Worm (Caenorhabditis elegans) whole organism, L4 larva: ENCODE results near the gene scc-1.
A peak's percentile ranks its signal among the peaks of the same experiment; 100 is the strongest.

Source experiments
- F10B5.3 ChIP-seq: sonication (generic microtip); optimal IDR thresholded peaks from 2 replicates; lab custom pipeline; 2016; ENCODE audit warnings: mild to moderate bottlenecking, missing genetic modification characterization, missing compliant biosample characterization
- T20F7.1 ChIP-seq: fragments of 200-800 bp; sonication (Bioruptor generic); optimal IDR thresholded peaks from 2 replicates; lab custom pipeline; 2018; ENCODE audit warnings: mild to moderate bottlenecking, missing genetic modification characterization, missing compliant biosample characterization
- T26A8.4 ChIP-seq: fragments of 200-800 bp; sonication (Bioruptor generic); IDR thresholded peaks from 2 replicates; pipeline ENCODE4 v1.3.6; 2022; ENCODE audit warnings: missing genetic modification characterization, missing compliant biosample characterization
- attf-4 ChIP-seq: sonication (generic microtip); optimal IDR thresholded peaks from 3 replicates; lab custom pipeline; 2017; ENCODE audit warnings: missing biosample characterization, missing genetic modification characterization
- ceh-20 ChIP-seq: fragments of 200-800 bp; sonication (Bioruptor generic); IDR thresholded peaks from 2 replicates; pipeline ENCODE4 v1.3.6; 2022; ENCODE audit warnings: missing genetic modification reagents, missing genetic modification characterization, missing compliant biosample characterization
- ceh-32 ChIP-seq: sonication (generic microtip); optimal IDR thresholded peaks from 2 replicates; lab custom pipeline; 2016; ENCODE audit warnings: mild to moderate bottlenecking, missing genetic modification characterization, missing compliant biosample characterization; ENCODE audit not compliant: poor library complexity
- ceh-44 ChIP-seq: fragments of 200-800 bp; sonication (Bioruptor generic); IDR thresholded peaks from 2 replicates; pipeline ENCODE4 v1.3.6; 2022; ENCODE audit warnings: missing genetic modification reagents, missing genetic modification characterization, missing compliant biosample characterization
- ceh-62 ChIP-seq: sonication (generic microtip); optimal IDR thresholded peaks from 2 replicates; lab custom pipeline; 2017; ENCODE audit warnings: missing biosample characterization, missing genetic modification characterization
- ceh-82 ChIP-seq: sonication (generic microtip); optimal IDR thresholded peaks from 2 replicates; lab custom pipeline; 2017; ENCODE audit warnings: missing biosample characterization, missing genetic modification characterization
- daf-16 ChIP-seq, 3 experiments: sonication (generic microtip); optimal IDR thresholded peaks; 2 replicates each; lab custom pipeline; 2016 to 2017; ENCODE audit warnings: missing genetic modification characterization in 3 of 3, missing genetic modification reagents in 3 of 3, mild to moderate bottlenecking in 2 of 3, missing compliant biosample characterization in 2 of 3, missing biosample characterization in 1 of 3, moderate library complexity in 1 of 3
- daf-8 ChIP-seq: fragments of 200-800 bp; sonication (Bioruptor generic); IDR thresholded peaks from 2 replicates; pipeline ENCODE4 v1.3.6; 2022; ENCODE audit warnings: missing genetic modification characterization, missing compliant biosample characterization
- egl-43 ChIP-seq: fragments of 200-800 bp; sonication (Bioruptor generic); IDR thresholded peaks from 2 replicates; pipeline ENCODE4 v1.3.6; 2022; ENCODE audit warnings: missing genetic modification reagents, missing genetic modification characterization, missing compliant biosample characterization
- hlh-11 ChIP-seq: fragments of 200-800 bp; sonication (Bioruptor generic); optimal IDR thresholded peaks from 2 replicates; lab custom pipeline; 2018; ENCODE audit warnings: mild to moderate bottlenecking, missing genetic modification characterization, missing compliant biosample characterization
- hlh-30 ChIP-seq: sonication (generic microtip); optimal IDR thresholded peaks from 2 replicates; lab custom pipeline; 2017; ENCODE audit warnings: antibody characterized with exemption, mild to moderate bottlenecking, missing genetic modification characterization, missing compliant biosample characterization; ENCODE audit not compliant: insufficient read depth
- jun-1 ChIP-seq: fragments of 150-350 bp; optimal IDR thresholded peaks from 2 replicates; lab custom pipeline; 2014; ENCODE audit warnings: missing biosample characterization, missing genetic modification reagents, missing genetic modification characterization
- lin-15B ChIP-seq: fragments of 150-350 bp; sonication (generic microtip); optimal IDR thresholded peaks from 3 replicates; lab custom pipeline; 2014; ENCODE audit warnings: missing biosample characterization, missing genetic modification characterization
- lin-39 ChIP-seq: fragments of 150-350 bp; optimal IDR thresholded peaks from 2 replicates; lab custom pipeline; 2014; ENCODE audit warnings: missing biosample characterization, missing genetic modification reagents, missing genetic modification characterization
- lsy-2 ChIP-seq, 2 experiments: fragments of 150-350 bp in 1 of 2; sonication (generic microtip) in 1 of 2; optimal IDR thresholded peaks; 2 replicates each; lab custom pipeline; 2014 to 2017; ENCODE audit warnings: missing biosample characterization in 2 of 2, missing genetic modification characterization in 2 of 2
- madf-5 ChIP-seq, 2 experiments: fragments of 200-800 bp; sonication (Bioruptor generic); IDR thresholded peaks; 2 replicates each; pipeline ENCODE4 v1.3.6; 2022; ENCODE audit warnings: missing compliant biosample characterization in 2 of 2, missing genetic modification characterization in 2 of 2
- madf-9 ChIP-seq: fragments of 200-800 bp; sonication (Bioruptor generic); conservative IDR thresholded peaks from 2 replicates; pipeline ENCODE4 v1.3.6; 2022; ENCODE audit warnings: missing genetic modification reagents, missing genetic modification characterization, missing compliant biosample characterization
- mdl-1 ChIP-seq, 2 experiments: fragments of 150-350 bp in 1 of 2; sonication (generic microtip) in 1 of 2; optimal IDR thresholded peaks; 2 replicates each; lab custom pipeline; 2014 to 2017; ENCODE audit warnings: missing biosample characterization in 2 of 2, missing genetic modification characterization in 2 of 2
- mdt-29 ChIP-seq: fragments of 200-800 bp; sonication (Bioruptor generic); IDR thresholded peaks from 2 replicates; pipeline ENCODE4 v1.3.6; 2022; ENCODE audit warnings: missing genetic modification reagents, missing genetic modification characterization, missing compliant biosample characterization
- mxl-2 ChIP-seq: fragments of 200-800 bp; sonication (Bioruptor generic); conservative IDR thresholded peaks from 2 replicates; pipeline ENCODE4 v1.3.6; 2022; ENCODE audit warnings: missing genetic modification reagents, missing genetic modification characterization, missing compliant biosample characterization
- mxl-3 ChIP-seq: fragments of 200-800 bp; sonication (Bioruptor generic); optimal IDR thresholded peaks from 2 replicates; lab custom pipeline; 2018; ENCODE audit warnings: mild to moderate bottlenecking, missing genetic modification characterization, missing compliant biosample characterization
- nhr-42 ChIP-seq: fragments of 200-800 bp; sonication (Bioruptor generic); IDR thresholded peaks from 2 replicates; pipeline ENCODE4 v1.3.6; 2022; ENCODE audit warnings: missing genetic modification characterization, missing compliant biosample characterization
- nhr-48 ChIP-seq: sonication (generic microtip); optimal IDR thresholded peaks from 2 replicates; lab custom pipeline; 2016; ENCODE audit warnings: mild to moderate bottlenecking, missing genetic modification characterization, missing compliant biosample characterization
- nhr-6 ChIP-seq: fragments of 150-350 bp; optimal IDR thresholded peaks from 2 replicates; lab custom pipeline; 2014; ENCODE audit warnings: missing biosample characterization, missing genetic modification characterization
- sdz-12 ChIP-seq: fragments of 200-800 bp; sonication (Bioruptor generic); optimal IDR thresholded peaks from 2 replicates; lab custom pipeline; 2018; ENCODE audit warnings: mild to moderate bottlenecking, missing genetic modification characterization, missing compliant biosample characterization
- skn-1 ChIP-seq: fragments of 150-350 bp; optimal IDR thresholded peaks from 2 replicates; lab custom pipeline; 2014; ENCODE audit warnings: missing biosample characterization, missing genetic modification characterization
- snpc-1.2 ChIP-seq: fragments of 200-800 bp; sonication (Bioruptor generic); IDR thresholded peaks from 2 replicates; pipeline ENCODE4 v1.3.6; 2022; ENCODE audit warnings: missing genetic modification reagents, missing genetic modification characterization, missing compliant biosample characterization
- unc-39 ChIP-seq: sonication (generic microtip); optimal IDR thresholded peaks from 2 replicates; lab custom pipeline; 2017; ENCODE audit warnings: missing biosample characterization, missing genetic modification characterization
- ztf-7 ChIP-seq: fragments of 150-350 bp; optimal IDR thresholded peaks from 2 replicates; lab custom pipeline; 2014; ENCODE audit warnings: missing biosample characterization, missing genetic modification characterization

Gene scc-1

DNA sequence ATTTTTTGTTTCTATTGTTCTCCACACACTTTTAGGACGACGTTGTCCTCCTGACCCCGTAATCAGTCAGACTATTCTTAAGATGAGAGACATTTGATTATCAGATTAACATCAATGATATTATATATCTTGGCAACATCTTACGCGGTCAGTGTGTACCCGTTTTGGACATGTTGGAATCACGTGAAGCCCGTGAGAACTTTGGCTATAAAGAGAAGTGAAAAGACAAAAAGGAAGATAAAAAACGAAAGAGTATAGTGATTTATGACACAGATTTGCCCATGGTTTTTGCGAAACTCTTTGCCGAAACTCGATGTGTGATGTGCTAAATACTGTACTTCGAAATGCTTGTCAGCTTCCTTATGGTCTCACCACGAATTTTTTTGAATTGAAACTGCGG is 46.8 kb downstream of the scc-1 start (continued):
- TF ChIP-seq egl-43 (GFP tag; lab: Robert Waterston, UW) (no peak), ztf-7 (tag; lab: Kevin White, UChicago) (no peak), lin-39 (tag; lab: Kevin White, UChicago) (no peak), daf-16 (GFP tag; optimal IDR thresholded peaks at IDR 0.05; lab: Kevin White, UChicago) (no peak), daf-16 (tag; optimal IDR thresholded peaks at IDR 0.05; lab: Kevin White, UChicago) (no peak), madf-9 (GFP tag; lab: Robert Waterston, UW) (no peak), ceh-82 (tag; lab: Kevin White, UChicago) (no peak), T26A8.4 (GFP tag; lab: Robert Waterston, UW) (no peak), nhr-6 (no peak), skn-1 (tag; lab: Kevin White, UChicago) (no peak), ceh-44 (GFP tag; lab: Robert Waterston, UW) (no peak), ceh-62 (tag; lab: Kevin White, UChicago) (no peak), sdz-12 (GFP tag; lab: Kevin White, UChicago) (no peak), unc-39 (no peak), hlh-11 (tag; lab: Kevin White, UChicago) (peak; percentile 55), hlh-30 (tag; lab: Kevin White, UChicago) (peak; percentile 63)

DNA sequence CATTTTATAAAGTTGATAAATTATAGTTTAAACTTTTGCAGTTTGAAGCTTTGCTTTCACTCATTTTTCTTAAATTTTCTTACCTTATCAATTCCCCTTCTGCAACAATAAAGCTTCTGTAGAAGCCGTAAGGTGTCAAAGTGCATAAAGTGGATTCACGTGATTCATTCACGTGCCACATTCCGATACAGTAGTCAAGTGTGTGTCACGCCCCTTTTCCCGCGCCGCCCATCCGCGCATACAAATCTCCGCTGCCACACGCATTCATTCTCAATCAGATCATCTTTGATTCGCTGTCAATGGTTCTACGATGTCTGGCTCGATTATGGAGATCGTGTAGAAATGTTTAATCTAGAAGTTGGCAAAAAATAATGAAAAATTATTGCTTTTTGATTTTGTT is 48.5 kb downstream of the scc-1 start:
- TF ChIP-seq nhr-42 (GFP tag; lab: Robert Waterston, UW) (no peak), T20F7.1 (GFP tag; lab: Kevin White, UChicago) (no peak), snpc-1.2 (GFP tag; lab: Robert Waterston, UW) (no peak), lsy-2 (tag; optimal IDR thresholded peaks at IDR 0.05; lab: Kevin White, UChicago) (peak in 1 of 2 experiments; percentile 51), ceh-32 (tag; lab: Kevin White, UChicago) (no peak), mdl-1 (tag; optimal IDR thresholded peaks at IDR 0.05; lab: Kevin White, UChicago) (peak in 1 of 2 experiments; percentile 39), jun-1 (tag; lab: Kevin White, UChicago) (no peak), mxl-3 (GFP tag; lab: Kevin White, UChicago) (no peak), hlh-11 (tag; lab: Kevin White, UChicago) (peak; percentile 5), F10B5.3 (tag; lab: Kevin White, UChicago) (no peak), attf-4 (tag; lab: Kevin White, UChicago) (no peak), lin-15B (tag; lab: Kevin White, UChicago) (no peak), nhr-48 (peak; percentile 62), egl-43 (GFP tag; lab: Robert Waterston, UW) (no peak), hlh-30 (tag; lab: Kevin White, UChicago) (peak; percentile 69), mdt-29 (GFP tag; lab: Robert Waterston, UW) (peak; percentile 16; the same call in 1 of the 2 replicates), madf-5 (GFP tag; IDR thresholded peaks at IDR 0.05; lab: Robert Waterston, UW) (no peak)

DNA sequence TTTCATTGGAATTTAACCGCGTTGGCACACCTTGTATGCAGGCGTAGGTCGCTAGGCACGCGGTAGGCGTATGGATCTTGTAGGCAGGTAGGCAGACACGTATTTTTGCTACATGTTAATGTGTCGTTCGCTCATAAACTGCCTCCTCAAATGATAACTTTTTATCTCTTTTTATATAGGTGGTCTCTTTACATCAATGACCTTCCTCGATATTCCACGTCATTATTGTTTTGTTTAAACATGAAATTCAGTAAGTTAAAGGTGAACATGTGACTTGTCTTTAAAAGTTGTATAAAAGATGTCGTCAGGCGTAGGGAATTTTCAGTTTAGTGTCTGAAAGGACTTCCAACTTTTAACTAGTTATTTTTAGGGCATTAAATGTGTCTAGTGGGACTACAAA is 49.2 kb downstream of the scc-1 start:
- no peak for TF ChIP-seq madf-5 (GFP tag; IDR thresholded peaks at IDR 0.05; lab: Robert Waterston, UW)
- TF ChIP-seq lsy-2 (tag; optimal IDR thresholded peaks at IDR 0.05; lab: Kevin White, UChicago), result peak in 1 of 2 experiments; percentile 2
- TF ChIP-seq hlh-30 (tag; lab: Kevin White, UChicago), result peak; percentile 26

DNA sequence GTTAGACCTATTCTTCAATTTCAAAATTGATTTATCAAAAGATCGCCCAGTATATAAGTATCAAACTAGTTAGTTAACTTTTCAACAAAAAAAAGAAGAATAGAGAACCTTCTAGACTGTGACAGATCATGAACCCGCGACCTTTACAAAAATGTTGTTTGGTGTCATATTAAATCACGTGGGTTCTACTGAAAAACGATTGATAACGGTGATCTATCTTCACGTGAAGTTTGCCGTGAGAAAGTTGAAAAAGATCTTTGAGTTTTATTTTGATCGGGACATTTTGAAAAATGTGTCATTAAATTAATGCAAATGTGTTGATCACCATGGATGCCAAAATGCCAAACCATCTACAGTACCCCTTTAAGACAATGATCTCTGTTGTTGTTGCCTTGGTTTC is 49.9 kb downstream of the scc-1 start:
- TF ChIP-seq snpc-1.2 (GFP tag; lab: Robert Waterston, UW) (no peak), ceh-20 (GFP tag; lab: Robert Waterston, UW) (0 out of 2 replicates have a peak, but pooled peaks have one; percentile 14), unc-39 (no peak), hlh-30 (tag; lab: Kevin White, UChicago) (peak; percentile 66), ztf-7 (tag; lab: Kevin White, UChicago) (no peak), mdt-29 (GFP tag; lab: Robert Waterston, UW) (peak; percentile 64; the same call in 1 of the 2 replicates), hlh-11 (tag; lab: Kevin White, UChicago) (peak; percentile 4), daf-8 (GFP tag; lab: Robert Waterston, UW) (no peak), mxl-2 (no peak)
- TF ChIP-seq, all 104 proteins: peak for 4
